Worm (Caenorhabditis elegans): ENCODE results near the gene F17C11.6.

DNA sequence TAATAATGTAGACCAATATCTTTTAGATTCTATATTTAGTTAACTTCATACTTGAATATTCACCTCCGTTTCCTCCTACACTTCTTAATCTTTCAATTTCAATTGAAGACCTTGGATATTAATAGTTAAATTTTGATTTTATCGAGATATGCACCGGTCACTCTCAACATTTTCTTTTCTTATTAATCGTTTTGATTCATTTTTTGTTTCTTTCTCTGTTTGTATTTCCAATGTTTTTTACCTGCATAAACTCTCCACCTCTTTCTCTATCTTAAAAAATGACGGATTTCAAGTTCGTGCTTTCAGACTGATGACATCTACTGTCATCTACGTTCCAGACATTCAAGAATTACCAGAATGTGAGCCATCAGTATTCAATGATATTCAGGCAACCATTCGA, 36.9 kb downstream of the F17C11.6 start, which contains the start of gene frpr-9:
- no peak for TF ChIP-seq alr-1 (tag; optimal IDR thresholded peaks at IDR 0.05; ENCODE audit: borderline replicate concordance)
- no peak for TF ChIP-seq rnt-1 (tag; optimal IDR thresholded peaks at IDR 0.05)
- TF ChIP-seq ama-1 (optimal IDR thresholded peaks at IDR 0.05) = no peak
- TF ChIP-seq nhr-12 (tag; optimal IDR thresholded peaks at IDR 0.05) = no peak
- TF ChIP-seq dpl-1 (GFP tag; optimal IDR thresholded peaks at IDR 0.05) = no peak
- TF ChIP-seq nhr-237 (tag; optimal IDR thresholded peaks at IDR 0.05) = no peak
- TF ChIP-seq ces-1 (GFP tag; optimal IDR thresholded peaks at IDR 0.05) = no peak
- TF ChIP-seq zag-1 (tag; optimal IDR thresholded peaks at IDR 0.05) = no peak
- no peak for TF ChIP-seq nhr-76 (tag; optimal IDR thresholded peaks at IDR 0.05)
- TF ChIP-seq ceh-82 (tag; optimal IDR thresholded peaks at IDR 0.05) = no peak
- TF ChIP-seq blmp-1 (tag; optimal IDR thresholded peaks at IDR 0.05) = no peak

Data from whole organism, L1 larva.